Fruit fly (Drosophila melanogaster): Measurements from ENCODE around the gene CG1146.

dm6 chr3L:2504796-2505195, 16.2 kb downstream of the CG1146 start:
- TF ChIP-seq CG34367 (tag; optimal IDR thresholded peaks at IDR 0.05) (no peak), rn (GFP tag; IDR thresholded peaks at IDR 0.05) (no peak), CG13204 (GFP tag; optimal IDR thresholded peaks at IDR 0.05) (no peak)

Measured in whole organism, pupa.